Fruit fly (Drosophila melanogaster): ENCODE measurements around the gene CG12531.
A peak's percentile ranks its signal among the peaks of the same experiment; 100 is the strongest.

Gene CG12531

dm6 chrX:19730844-19731243 lies 12.1 kb downstream of the CG12531 start, which contains the start of gene AP-1-2beta (continued):
- TF ChIP-seq CG8089 (GFP tag; optimal IDR thresholded peaks at IDR 0.05) (no peak), CG11093 (GFP tag; IDR thresholded peaks at IDR 0.05) (no peak), vfl (GFP tag; optimal IDR thresholded peaks at IDR 0.05) (no peak), pnt (GFP tag; optimal IDR thresholded peaks at IDR 0.05) (no peak), Sry-δ (GFP tag; optimal IDR thresholded peaks at IDR 0.05) (peak; percentile 52), tap (tag; optimal IDR thresholded peaks at IDR 0.05) (no peak), nerfin-1 (tag; optimal IDR thresholded peaks at IDR 0.05) (peak; percentile 86), CG14710 (tag; optimal IDR thresholded peaks at IDR 0.05) (no peak), Gug (GFP tag; IDR thresholded peaks at IDR 0.05) (no peak), ems (GFP tag; optimal IDR thresholded peaks at IDR 0.05) (no peak), repo (GFP tag; optimal IDR thresholded peaks at IDR 0.05) (no peak), pzg (GFP tag; optimal IDR thresholded peaks at IDR 0.05) (peak; percentile 55), Rx (GFP tag; IDR thresholded peaks at IDR 0.05) (no peak), shn (GFP tag; optimal IDR thresholded peaks at IDR 0.05) (no peak), Six4 (GFP tag; optimal IDR thresholded peaks at IDR 0.05) (no peak), lmd (GFP tag; IDR thresholded peaks at IDR 0.05) (no peak), Sry-β (GFP tag; optimal IDR thresholded peaks at IDR 0.05) (no peak), ttk (GFP tag; IDR thresholded peaks at IDR 0.05) (no peak), kni (GFP tag; optimal IDR thresholded peaks at IDR 0.05) (no peak), CG15269 (tag; optimal IDR thresholded peaks at IDR 0.05) (no peak), ac (GFP tag; optimal IDR thresholded peaks at IDR 0.05) (no peak), CrebB (tag; optimal IDR thresholded peaks at IDR 0.05) (no peak), PHDP (tag; optimal IDR thresholded peaks at IDR 0.05) (no peak), CTCF (GFP tag; optimal IDR thresholded peaks at IDR 0.05) (no peak), CG14050 (GFP tag; IDR thresholded peaks at IDR 0.05) (no peak), dan (GFP tag; IDR thresholded peaks at IDR 0.05) (no peak), gem (tag; optimal IDR thresholded peaks at IDR 0.05) (no peak), so (GFP tag; IDR thresholded peaks at IDR 0.05) (no peak), TFAM (GFP tag; optimal IDR thresholded peaks at IDR 0.05) (no peak), run (tag; optimal IDR thresholded peaks at IDR 0.05) (no peak), Dp (GFP tag; optimal IDR thresholded peaks at IDR 0.05) (peak; percentile 68), usp (GFP tag; optimal IDR thresholded peaks at IDR 0.05) (no peak), CG34224 (GFP tag; IDR thresholded peaks at IDR 0.05; ENCODE audit: partially characterized antibody) (peak; percentile 26; the same call in 1 of the 3 replicates), jumu (GFP tag; optimal IDR thresholded peaks at IDR 0.05) (no peak), CG15514 (GFP tag; optimal IDR thresholded peaks at IDR 0.05) (peak; percentile 9), ftz-f1 (GFP tag; optimal IDR thresholded peaks at IDR 0.05) (no peak), dati (GFP tag; IDR thresholded peaks at IDR 0.05) (no peak), Sin3A (optimal IDR thresholded peaks at IDR 0.05) (no peak), z (GFP tag; IDR thresholded peaks at IDR 0.05) (no peak), grau (tag; optimal IDR thresholded peaks at IDR 0.05) (no peak), CG10366 (GFP tag; IDR thresholded peaks at IDR 0.05) (no peak), bcd (GFP tag; optimal IDR thresholded peaks at IDR 0.05) (no peak), fu2 (GFP tag; optimal IDR thresholded peaks at IDR 0.05) (no peak), CG18476 (GFP tag; optimal IDR thresholded peaks at IDR 0.05) (no peak), en (GFP tag; optimal IDR thresholded peaks at IDR 0.05) (no peak), CG1529 (GFP tag; optimal IDR thresholded peaks at IDR 0.05) (no peak), CG3281 (GFP tag; optimal IDR thresholded peaks at IDR 0.05) (no peak), ara (GFP tag; IDR thresholded peaks at IDR 0.05) (no peak), ind (GFP tag; optimal IDR thresholded peaks at IDR 0.05) (no peak), CG7357 (GFP tag; IDR thresholded peaks at IDR 0.05) (no peak), ATbp (GFP tag; optimal IDR thresholded peaks at IDR 0.05) (no peak), NFAT (GFP tag; IDR thresholded peaks at IDR 0.05) (no peak), CG42726 (GFP tag; IDR thresholded peaks at IDR 0.05; ENCODE audit: partially characterized antibody) (no peak), bbx (GFP tag; IDR thresholded peaks at IDR 0.05; ENCODE audit: partially characterized antibody) (peak; percentile 38; the same call in 1 of the 2 replicates)
